Fruit fly (Drosophila melanogaster) Kc167 (cell line): ENCODE data around the gene CG9109.

ENCODE experiments used
- Sin3A ChIP-seq: fragments of >200 bp; optimal IDR thresholded peaks from 2 replicates; lab custom pipeline; 2018; ENCODE audit warnings: missing external identifiers
- h ChIP-seq: fragments of >200 bp; optimal IDR thresholded peaks from 3 replicates; lab custom pipeline; 2018; ENCODE audit warnings: missing external identifiers
- ttk ChIP-seq: sonication (Bioruptor generic); optimal IDR thresholded peaks from 2 replicates; lab custom pipeline; 2017; ENCODE audit warnings: missing external identifiers

The CG9109 gene

DNA sequence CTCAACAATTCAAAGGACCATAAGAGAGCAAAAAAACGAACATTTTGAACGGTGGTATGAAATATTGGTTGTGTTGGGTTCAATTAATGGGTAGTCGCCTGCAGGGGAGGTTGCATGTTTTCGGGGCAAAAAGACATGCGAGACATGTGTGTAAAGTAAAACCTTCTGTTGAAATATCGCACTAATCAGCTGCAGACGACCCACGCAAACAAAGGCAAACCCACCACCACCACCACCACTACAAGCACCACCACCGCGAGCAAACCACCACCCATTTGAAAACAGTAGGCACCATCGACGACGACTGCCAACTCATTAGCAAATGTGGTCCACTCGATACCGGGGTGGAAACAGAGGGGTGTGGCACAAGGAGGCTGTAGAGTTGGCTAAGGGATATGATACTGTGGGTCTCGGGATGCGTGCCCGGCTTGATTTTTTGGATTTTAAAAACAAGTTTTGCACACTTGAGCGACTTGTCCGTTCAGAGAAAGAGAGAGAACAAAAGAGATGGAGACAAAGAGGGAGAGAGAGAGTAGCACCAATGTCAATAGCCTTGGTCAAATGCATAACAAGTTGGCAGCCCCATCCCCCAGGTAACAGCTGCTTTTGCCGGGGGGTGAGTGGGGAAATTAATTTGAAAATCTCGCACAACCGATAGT, 57.0 kb downstream of the CG9109 start:
- TF ChIP-seq h (lab: Kevin White, UChicago): no peak
- no peak for TF ChIP-seq ttk (lab: Kevin White, UChicago)
- no peak for TF ChIP-seq Sin3A (lab: Kevin White, UChicago)
